Fruit fly (Drosophila melanogaster): ENCODE results near the gene Spn.

- TF ChIP-seq CG31441 (GFP tag; IDR thresholded peaks at IDR 0.05) (no peak), nerfin-1 (tag; optimal IDR thresholded peaks at IDR 0.05) (no peak), Lpt (GFP tag; optimal IDR thresholded peaks at IDR 0.05) (no peak), Dip2 (GFP tag; IDR thresholded peaks at IDR 0.05) (no peak), bigmax (GFP tag; optimal IDR thresholded peaks at IDR 0.05) (no peak), CG11085 (GFP tag; IDR thresholded peaks at IDR 0.05) (no peak), org-1 (GFP tag; optimal IDR thresholded peaks at IDR 0.05) (no peak), CG6254 (GFP tag; optimal IDR thresholded peaks at IDR 0.05) (no peak), CG8944 (GFP tag; optimal IDR thresholded peaks at IDR 0.05) (no peak), Oaz (GFP tag; IDR thresholded peaks at IDR 0.05) (no peak), pb (GFP tag; optimal IDR thresholded peaks at IDR 0.05) (no peak), tio (GFP tag; optimal IDR thresholded peaks at IDR 0.05) (no peak)
These were observed 75.6 kb downstream of the Spn start, which contains the start of gene Cyp4d20 for dm6 chr3L:2478349-2478959.
